Fruit fly (Drosophila melanogaster) whole organism, embryonic: ENCODE data around the gene Sec5.

Source experiments
- CG10979 ChIP-seq: fragments of 200-800 bp; sonication (Bioruptor generic); optimal IDR thresholded peaks from 2 replicates; lab custom pipeline; 2018; ENCODE audit warnings: missing biosample characterization, mild to moderate bottlenecking, missing genetic modification characterization, moderate library complexity
- CG13287 ChIP-seq: fragments of 200-800 bp; sonication (Bioruptor generic); IDR thresholded peaks from 2 replicates; pipeline ENCODE4 v1.3.6; 2022; ENCODE audit warnings: missing biosample characterization, missing genetic modification characterization; ENCODE audit not compliant: partially characterized antibody
- CG15011 ChIP-seq: fragments of 200-800 bp; sonication (Bioruptor generic); optimal IDR thresholded peaks from 3 replicates; lab custom pipeline; 2018; ENCODE audit warnings: missing biosample characterization, mild to moderate bottlenecking, missing genetic modification characterization
- CG17568 ChIP-seq: fragments of 200-800 bp; sonication (Bioruptor generic); optimal IDR thresholded peaks from 2 replicates; lab custom pipeline; 2018; ENCODE audit warnings: missing biosample characterization, mild to moderate bottlenecking, missing genetic modification characterization, moderate library complexity
- CG30020 ChIP-seq: fragments of 200-800 bp; optimal IDR thresholded peaks from 2 replicates; lab custom pipeline; 2019; ENCODE audit warnings: missing biosample characterization, mild to moderate bottlenecking, missing genetic modification characterization, moderate library complexity
- CG3163 ChIP-seq: fragments of 200-800 bp; sonication (Bioruptor generic); optimal IDR thresholded peaks from 3 replicates; lab custom pipeline; 2016; ENCODE audit warnings: missing biosample characterization, missing genetic modification characterization
- CG32772 ChIP-seq: fragments of 200-800 bp; sonication (Bioruptor generic); IDR thresholded peaks from 2 replicates; pipeline ENCODE4 v1.3.6; 2022; ENCODE audit warnings: missing biosample characterization, missing genetic modification characterization
- CG3995 ChIP-seq: fragments of 200-800 bp; sonication (Bioruptor generic); optimal IDR thresholded peaks from 3 replicates; lab custom pipeline; 2016; ENCODE audit warnings: missing biosample characterization, missing genetic modification characterization
- CG5180 ChIP-seq: fragments of 200-800 bp; sonication (Bioruptor generic); optimal IDR thresholded peaks from 3 replicates; lab custom pipeline; 2017; ENCODE audit warnings: missing biosample characterization, missing genetic modification characterization, mild to moderate bottlenecking, moderate library complexity, missing genetic modification reagents
- CG6683 ChIP-seq: fragments of 200-800 bp; sonication (Bioruptor generic); optimal IDR thresholded peaks from 2 replicates; lab custom pipeline; 2017; ENCODE audit warnings: missing biosample characterization, mild to moderate bottlenecking, missing genetic modification characterization, missing genetic modification reagents
- CG7987 ChIP-seq: fragments of 200-800 bp; sonication (Bioruptor generic); optimal IDR thresholded peaks from 2 replicates; lab custom pipeline; 2018; ENCODE audit warnings: missing biosample characterization, mild to moderate bottlenecking, missing genetic modification characterization, moderate library complexity
- CTCF ChIP-seq: fragments of 200-800 bp; sonication (Bioruptor generic); optimal IDR thresholded peaks from 2 replicates; lab custom pipeline; 2017; ENCODE audit warnings: missing biosample characterization, mild to moderate bottlenecking, missing genetic modification characterization, moderate library complexity
- D19A ChIP-seq: fragments of 200-800 bp; optimal IDR thresholded peaks from 3 replicates; lab custom pipeline; 2019; ENCODE audit warnings: missing biosample characterization, mild to moderate bottlenecking, missing genetic modification characterization, moderate library complexity
- Ets65A ChIP-seq: fragments of 200-800 bp; sonication (Bioruptor generic); peaks from one replicate; lab custom pipeline; 2016; ENCODE audit warnings: missing biosample characterization, missing genetic modification characterization
- Mad ChIP-seq: fragments of 200-800 bp; sonication (Bioruptor generic); optimal IDR thresholded peaks from 2 replicates; lab custom pipeline; 2016; ENCODE audit warnings: missing biosample characterization, missing genetic modification characterization
- Myb ChIP-seq: fragments of 200-800 bp; sonication (Bioruptor generic); optimal IDR thresholded peaks from 2 replicates; lab custom pipeline; 2016; ENCODE audit warnings: missing biosample characterization, missing genetic modification characterization
- Trl ChIP-seq, 3 experiments: fragments of >200 bp in 2 of 3; fragments of 200-800 bp in 1 of 3; sonication (Bioruptor generic) in 1 of 3; optimal IDR thresholded peaks; 2 replicates in 1 of 3; 3 replicates in 2 of 3; lab custom pipeline; 2016 to 2017; ENCODE audit warnings: missing biosample characterization in 1 of 3, missing genetic modification characterization in 1 of 3
- aop ChIP-seq: fragments of 200-800 bp; sonication (Bioruptor generic); IDR thresholded peaks from 2 replicates; pipeline ENCODE4 v1.3.6; 2022; ENCODE audit warnings: missing biosample characterization, missing genetic modification characterization
- cad ChIP-seq: fragments of >200 bp; optimal IDR thresholded peaks from 2 replicates; lab custom pipeline; 2017; ENCODE audit warnings: missing biosample characterization, missing genetic modification characterization
- cg ChIP-seq: fragments of 200-800 bp; sonication (Bioruptor generic); optimal IDR thresholded peaks from 3 replicates; lab custom pipeline; 2019; ENCODE audit warnings: missing biosample characterization, mild to moderate bottlenecking, missing genetic modification characterization, moderate library complexity
- crp ChIP-seq, 2 experiments: fragments of 200-800 bp; sonication (Bioruptor generic); optimal IDR thresholded peaks; 2 replicates in 1 of 2; 3 replicates in 1 of 2; lab custom pipeline; 2017; ENCODE audit warnings: missing biosample characterization in 2 of 2, missing genetic modification characterization in 2 of 2, mild to moderate bottlenecking in 1 of 2, moderate library complexity in 1 of 2
- ewg ChIP-seq: fragments of 200-800 bp; sonication (Bioruptor generic); optimal IDR thresholded peaks from 3 replicates; lab custom pipeline; 2017; ENCODE audit warnings: mild to moderate bottlenecking, missing biosample characterization, missing genetic modification reagents, missing genetic modification characterization
- grn ChIP-seq: fragments of 200-800 bp; sonication (Bioruptor generic); optimal IDR thresholded peaks from 3 replicates; lab custom pipeline; 2017; ENCODE audit warnings: missing biosample characterization, missing genetic modification characterization
- hth ChIP-seq: fragments of >200 bp; optimal IDR thresholded peaks from 2 replicates; lab custom pipeline; 2017; ENCODE audit warnings: inconsistent platforms
- nerfin-1 ChIP-seq: fragments of 200-800 bp; sonication (Bioruptor generic); optimal IDR thresholded peaks from 3 replicates; lab custom pipeline; 2019; ENCODE audit warnings: missing biosample characterization, mild to moderate bottlenecking, missing genetic modification characterization, moderate library complexity
- odd ChIP-seq: fragments of 200-800 bp; sonication (Bioruptor generic); optimal IDR thresholded peaks from 2 replicates; lab custom pipeline; 2017; ENCODE audit warnings: missing biosample characterization, mild to moderate bottlenecking, missing genetic modification characterization
- sens ChIP-seq: fragments of 200-800 bp; sonication (Bioruptor generic); peaks from one replicate; lab custom pipeline; 2016; ENCODE audit warnings: missing biosample characterization, missing genetic modification characterization
- seq ChIP-seq: fragments of 200-800 bp; sonication (Bioruptor generic); IDR thresholded peaks from 2 replicates; pipeline ENCODE4 v1.3.6; 2022; ENCODE audit warnings: missing biosample characterization, missing genetic modification characterization
- sqz ChIP-seq: fragments of 200-800 bp; sonication (Bioruptor generic); optimal IDR thresholded peaks from 3 replicates; lab custom pipeline; 2018; ENCODE audit warnings: missing biosample characterization, mild to moderate bottlenecking, missing genetic modification characterization
- ttk ChIP-seq: fragments of 200-800 bp; sonication (Bioruptor generic); IDR thresholded peaks from 2 replicates; pipeline ENCODE4 v2.1.2; 2022; ENCODE audit warnings: missing biosample characterization, missing genetic modification characterization
- vvl ChIP-seq: fragments of 200-800 bp; sonication (Bioruptor generic); IDR thresholded peaks from 2 replicates; pipeline ENCODE4 v1.3.6; 2022; ENCODE audit warnings: missing biosample characterization, missing genetic modification characterization
- zen2 ChIP-seq: fragments of 200-800 bp; sonication (Bioruptor generic); IDR thresholded peaks from 3 replicates; pipeline ENCODE4 v1.3.6; 2022; ENCODE audit warnings: missing biosample characterization, missing genetic modification characterization; ENCODE audit not compliant: partially characterized antibody

The Sec5 gene

DNA sequence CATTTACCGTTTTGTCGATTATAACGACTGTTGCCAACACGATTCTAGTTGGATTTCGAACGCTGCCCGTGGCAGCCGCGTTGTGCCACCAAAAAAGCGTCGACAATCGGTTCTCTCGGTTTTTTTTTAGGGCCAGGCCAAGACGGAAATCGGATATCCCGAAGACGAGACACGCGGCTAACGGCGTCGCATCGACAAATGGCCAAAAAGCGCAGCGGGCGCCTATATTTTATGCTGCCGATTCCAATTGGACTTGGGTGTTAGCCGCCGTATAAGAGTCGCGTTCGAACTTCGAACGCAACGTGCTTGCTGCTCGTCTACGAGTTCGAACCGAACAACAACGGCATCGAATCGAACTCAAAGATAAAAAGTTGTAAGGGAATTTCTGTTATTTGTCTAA lies 34.3 kb upstream of the Sec5 start (continued):
- TF ChIP-seq CG30020 (tag; lab: Kevin White, UChicago) (no peak), aop (GFP tag; lab: Robert Waterston, UW) (0 out of 2 replicates have a peak, but pooled peaks have one; percentile 25), CTCF (GFP tag; lab: Kevin White, UChicago) (no peak), zen2 (GFP tag; lab: Robert Waterston, UW) (0 out of 3 replicates have a peak, but pooled peaks have one; percentile 25), CG5180 (GFP tag; lab: Kevin White, UChicago) (peak; percentile 98), CG6683 (GFP tag; lab: Kevin White, UChicago) (no peak), crp (GFP tag; optimal IDR thresholded peaks at IDR 0.05; lab: Kevin White, UChicago) (no peak), D19A (tag; lab: Kevin White, UChicago) (no peak), CG17568 (GFP tag; lab: Kevin White, UChicago) (peak; percentile 26), Myb (no peak), CG13287 (GFP tag; lab: Robert Waterston, UW) (peak; percentile 28; the same call in 1 of the 2 replicates), Mad (GFP tag; lab: Kevin White, UChicago) (no peak)

DNA sequence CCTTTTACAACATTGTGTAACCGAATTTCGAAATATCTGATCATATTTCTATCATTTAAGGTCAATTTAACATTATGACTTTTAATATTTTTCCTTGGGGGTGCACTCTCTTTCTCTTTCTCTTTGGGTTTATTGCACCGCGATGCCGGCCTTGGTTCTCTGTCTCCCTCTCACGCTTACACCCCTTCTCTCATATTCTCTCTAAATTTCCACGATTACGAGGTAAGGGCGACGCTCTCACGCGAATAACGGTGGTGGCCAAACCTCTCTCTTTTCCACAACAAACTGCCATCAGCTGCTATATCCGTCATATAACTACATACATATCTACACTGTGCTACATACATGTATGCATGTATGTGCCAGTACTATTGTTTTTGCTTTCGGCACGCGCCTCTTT lies 31.2 kb upstream of the Sec5 start:
- peak; percentile 71; the same call in 1 of the 2 replicates for TF ChIP-seq seq (GFP tag; lab: Robert Waterston, UW)
- peak; percentile 12 for TF ChIP-seq sens (GFP tag; lab: Kevin White, UChicago)
- no peak for TF ChIP-seq odd (GFP tag; lab: Kevin White, UChicago)
- peak; percentile 29 for TF ChIP-seq cg (GFP tag; lab: Kevin White, UChicago)
- TF ChIP-seq ttk (GFP tag; lab: Robert Waterston, UW) = peak; percentile 26; the same call in 1 of the 2 replicates
- TF ChIP-seq nerfin-1 = peak; percentile 30
- TF ChIP-seq CG3163 (GFP tag; lab: Kevin White, UChicago) = peak; percentile 80
- no peak for TF ChIP-seq CG15011 (GFP tag; lab: Kevin White, UChicago)
- no peak for TF ChIP-seq cad (GFP tag; lab: Kevin White, UChicago)
- peak; percentile 75 to 77 for TF ChIP-seq Trl (optimal IDR thresholded peaks at IDR 0.05; lab: Kevin White, UChicago)
- no peak for TF ChIP-seq Trl (GFP tag; optimal IDR thresholded peaks at IDR 0.05; lab: Kevin White, UChicago)
- TF ChIP-seq, all 482 proteins: peak for 7

DNA sequence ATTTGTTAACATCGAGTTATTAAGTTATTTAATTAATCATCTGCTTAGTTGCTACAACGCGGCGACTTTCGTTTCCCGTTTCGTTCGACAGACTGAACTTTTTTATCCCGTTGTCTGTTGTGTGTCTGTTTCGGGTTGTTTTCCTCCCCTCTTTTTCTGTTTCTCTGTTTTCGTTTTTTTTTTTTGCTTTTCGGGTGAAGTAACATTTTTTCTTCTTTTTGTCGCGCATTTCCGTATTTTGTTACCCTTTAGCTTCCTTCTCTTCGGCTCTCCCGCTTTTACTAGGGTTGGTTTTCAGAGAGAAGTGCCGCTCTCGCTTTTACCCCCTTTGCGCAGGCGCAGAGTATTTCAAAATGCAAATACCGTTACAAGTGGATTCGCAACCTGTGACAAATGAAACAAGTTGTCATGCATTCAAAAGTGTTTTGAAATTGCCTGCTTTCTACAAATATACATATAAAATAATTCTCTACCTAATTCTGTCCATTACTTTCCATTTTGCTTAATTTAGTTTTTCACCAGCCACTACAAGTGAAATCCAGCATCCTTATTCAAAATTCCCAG lies 30.4 kb upstream of the Sec5 start, which contains the start of gene Pgant2:
TSS of gene Pgant2 (minus strand) at position 51 of the 564 bp plus-strand sequence.
- TF ChIP-seq nerfin-1 (peak; percentile 95), CG32772 (GFP tag; lab: Robert Waterston, UW) (peak; percentile 30; the same call in 1 of the 2 replicates), CG7987 (no peak), zen2 (GFP tag; lab: Robert Waterston, UW) (0 out of 3 replicates have a peak, but pooled peaks have one; percentile 16), grn (GFP tag; lab: Kevin White, UChicago) (no peak), hth (lab: Kevin White, UChicago) (no peak), CG10979 (tag; lab: Kevin White, UChicago) (no peak), ewg (GFP tag; lab: Kevin White, UChicago) (peak; percentile 90), Ets65A (peak; percentile 31), vvl (GFP tag; lab: Robert Waterston, UW) (0 out of 2 replicates have a peak, but pooled peaks have one; percentile 9), sqz (GFP tag; lab: Kevin White, UChicago) (peak; percentile 85), CG3995 (GFP tag; lab: Kevin White, UChicago) (peak; percentile 79), Trl (optimal IDR thresholded peaks at IDR 0.05; lab: Kevin White, UChicago) (peak; percentile 43), Trl (GFP tag; optimal IDR thresholded peaks at IDR 0.05; lab: Kevin White, UChicago) (no peak), seq (GFP tag; lab: Robert Waterston, UW) (peak; percentile 77)
